Fruit fly (Drosophila melanogaster) whole organism, adult: ENCODE results near the gene CG14742.

Experiments used
- CG11617 ChIP-seq: fragments of 200-800 bp; sonication (Bioruptor generic); optimal IDR thresholded peaks from 2 replicates; lab custom pipeline; 2017; ENCODE audit warnings: mild to moderate bottlenecking, missing biosample characterization, missing genetic modification reagents, missing genetic modification characterization
- CG12768 ChIP-seq: fragments of 200-800 bp; sonication (Bioruptor generic); optimal IDR thresholded peaks from 2 replicates; lab custom pipeline; 2017; ENCODE audit warnings: missing biosample characterization, missing genetic modification characterization, mild to moderate bottlenecking, moderate library complexity, missing genetic modification reagents
- CG14711 ChIP-seq: fragments of 200-800 bp; sonication (Bioruptor generic); optimal IDR thresholded peaks from 2 replicates; lab custom pipeline; 2018; ENCODE audit warnings: missing biosample characterization, mild to moderate bottlenecking, missing genetic modification characterization, moderate library complexity
- CG1620 ChIP-seq: fragments of 200-800 bp; sonication (Bioruptor generic); optimal IDR thresholded peaks from 2 replicates; lab custom pipeline; 2016; ENCODE audit warnings: missing biosample characterization, missing genetic modification characterization
- CG33017 ChIP-seq: fragments of 200-800 bp; sonication (Bioruptor generic); optimal IDR thresholded peaks from 2 replicates; lab custom pipeline; 2018; ENCODE audit warnings: missing biosample characterization, mild to moderate bottlenecking, missing genetic modification characterization, moderate library complexity
- CG5204 ChIP-seq: fragments of 200-800 bp; sonication (Bioruptor generic); optimal IDR thresholded peaks from 2 replicates; lab custom pipeline; 2016; ENCODE audit warnings: missing biosample characterization, missing genetic modification characterization
- CG7045 ChIP-seq: fragments of 200-800 bp; sonication (Bioruptor generic); optimal IDR thresholded peaks from 2 replicates; lab custom pipeline; 2017; ENCODE audit warnings: missing biosample characterization, mild to moderate bottlenecking, missing genetic modification characterization
- Clk ChIP-seq: fragments of 200-800 bp; sonication (Bioruptor generic); optimal IDR thresholded peaks from 2 replicates; lab custom pipeline; 2017; ENCODE audit warnings: missing biosample characterization, missing genetic modification characterization
- Crg-1 ChIP-seq: fragments of 200-800 bp; sonication (Bioruptor generic); optimal IDR thresholded peaks from 2 replicates; lab custom pipeline; 2016; ENCODE audit warnings: missing biosample characterization, missing genetic modification characterization
- Hr96 ChIP-seq: fragments of 200-800 bp; sonication (Bioruptor generic); optimal IDR thresholded peaks from 2 replicates; lab custom pipeline; 2016; ENCODE audit warnings: missing biosample characterization, missing genetic modification characterization
- Mnt ChIP-seq: fragments of 200-800 bp; sonication (Bioruptor generic); optimal IDR thresholded peaks from 2 replicates; lab custom pipeline; 2016; ENCODE audit warnings: missing biosample characterization, mild to moderate bottlenecking, missing genetic modification characterization
- bab1 ChIP-seq: fragments of 200-800 bp; sonication (Bioruptor generic); optimal IDR thresholded peaks from 3 replicates; lab custom pipeline; 2019; ENCODE audit warnings: missing biosample characterization, mild to moderate bottlenecking, missing genetic modification characterization, moderate library complexity
- cic ChIP-seq: fragments of 200-800 bp; sonication (Bioruptor generic); optimal IDR thresholded peaks from 2 replicates; lab custom pipeline; 2017; ENCODE audit warnings: missing biosample characterization, mild to moderate bottlenecking, missing genetic modification characterization, moderate library complexity
- cnc ChIP-seq, 2 experiments: fragments of >200 bp; optimal IDR thresholded peaks; 2 replicates each; lab custom pipeline; 2017
- kay ChIP-seq: fragments of 200-800 bp; sonication (Bioruptor generic); peaks from one replicate; lab custom pipeline; 2016; ENCODE audit warnings: missing biosample characterization, missing genetic modification characterization, borderline replicate concordance
- ovo ChIP-seq: fragments of 200-800 bp; sonication (Bioruptor generic); optimal IDR thresholded peaks from 2 replicates; lab custom pipeline; 2016; ENCODE audit warnings: missing biosample characterization, missing genetic modification characterization
- pad ChIP-seq: fragments of 200-800 bp; sonication (Bioruptor generic); optimal IDR thresholded peaks from 3 replicates; lab custom pipeline; 2017; ENCODE audit warnings: missing biosample characterization, missing genetic modification characterization, mild to moderate bottlenecking, moderate library complexity, missing genetic modification reagents
- tj ChIP-seq: fragments of 200-800 bp; sonication (Bioruptor generic); optimal IDR thresholded peaks from 3 replicates; lab custom pipeline; 2017; ENCODE audit warnings: missing biosample characterization, mild to moderate bottlenecking, missing genetic modification characterization, moderate library complexity
- toe ChIP-seq: fragments of 200-800 bp; sonication (Bioruptor generic); optimal IDR thresholded peaks from 2 replicates; lab custom pipeline; 2016; ENCODE audit warnings: missing biosample characterization, missing genetic modification characterization

CG14742 gene

DNA sequence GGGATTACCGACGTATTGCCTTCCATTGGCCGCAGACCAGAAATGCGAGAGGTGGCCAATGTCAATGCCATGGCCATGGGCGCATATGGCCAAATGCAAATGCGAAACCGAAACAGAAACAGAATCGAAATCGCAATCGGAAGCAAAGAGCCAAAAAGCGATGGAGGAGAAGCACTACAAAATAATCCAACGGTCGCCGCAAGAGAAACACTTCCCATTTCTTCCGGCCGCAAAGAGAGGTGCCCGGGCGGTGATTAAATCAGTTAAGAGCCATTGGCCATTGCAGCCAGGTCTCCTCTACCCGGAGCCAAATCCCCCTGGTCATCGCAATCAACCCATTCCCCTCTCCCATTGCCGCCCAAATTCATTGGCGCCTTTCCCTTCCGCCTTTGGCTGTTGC lies at the start of gene CG14742:
TSS of gene CG14742 (plus strand) at position 301 of the 400 bp plus-strand sequence.
- TF ChIP-seq CG11617 (GFP tag; lab: Kevin White, UChicago), result peak; percentile 20
- no peak for TF ChIP-seq CG12768 (GFP tag; lab: Kevin White, UChicago)

DNA sequence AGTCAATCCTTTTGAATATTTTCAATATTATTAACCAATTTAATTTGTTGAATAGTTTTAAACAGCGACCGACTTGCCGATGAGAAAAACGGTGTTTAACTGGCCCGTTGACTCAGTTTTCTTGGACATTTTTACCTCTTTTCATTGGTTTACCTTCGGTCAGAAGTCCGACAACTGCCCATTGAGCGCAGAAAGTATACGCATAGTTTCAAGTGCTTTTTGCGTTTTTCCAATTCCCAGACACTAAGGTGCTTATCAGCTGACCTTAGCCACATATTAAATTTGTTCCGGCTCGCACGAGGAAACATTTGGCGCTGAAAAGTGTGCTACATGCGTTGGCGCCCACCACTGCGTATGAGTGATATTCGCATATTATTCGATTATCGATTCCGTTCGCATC lies 48.2 kb upstream of the CG14742 start, which contains the start of gene Cpn:
TSS of gene Cpn (minus strand) at position 101 of the 400 bp plus-strand sequence.
- no peak for TF ChIP-seq cnc (optimal IDR thresholded peaks at IDR 0.05; lab: Kevin White, UChicago)
- no peak for TF ChIP-seq tj (GFP tag; lab: Kevin White, UChicago)
- no peak for TF ChIP-seq Crg-1 (GFP tag; lab: Kevin White, UChicago)
- no peak for TF ChIP-seq Hr96 (GFP tag; lab: Kevin White, UChicago)
- TF ChIP-seq CG11617 (GFP tag; lab: Kevin White, UChicago), result no peak
- no peak for TF ChIP-seq pad (GFP tag; lab: Kevin White, UChicago)

DNA sequence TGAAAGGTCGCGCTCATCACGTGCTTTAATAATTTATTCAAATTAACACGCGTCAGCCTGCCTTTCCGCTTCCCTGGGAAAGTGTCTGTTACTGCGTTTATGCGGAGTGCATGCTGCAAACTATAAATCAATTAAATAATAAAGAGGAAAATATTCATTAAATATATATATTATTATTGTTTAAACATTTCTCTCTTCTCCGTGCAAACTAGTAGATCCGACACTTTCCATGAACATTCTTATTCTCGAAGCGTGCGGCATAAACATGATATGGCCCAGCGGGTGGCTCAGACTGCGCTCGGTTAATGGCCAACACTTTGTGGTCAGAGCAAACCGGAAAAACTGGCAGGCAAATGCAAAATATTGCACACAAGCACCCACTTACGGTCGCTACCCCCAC lies 46.0 kb upstream of the CG14742 start:
- TF ChIP-seq pad (GFP tag; lab: Kevin White, UChicago), result no peak
- no peak for TF ChIP-seq Hr96 (GFP tag; lab: Kevin White, UChicago)
- no peak for TF ChIP-seq CG7045 (GFP tag; lab: Kevin White, UChicago)
- no peak for TF ChIP-seq CG33017 (tag; lab: Kevin White, UChicago)
- no peak for TF ChIP-seq bab1 (GFP tag; lab: Kevin White, UChicago)
- TF ChIP-seq CG11617 (GFP tag; lab: Kevin White, UChicago), result no peak
- TF ChIP-seq cic, result no peak
- TF ChIP-seq Crg-1 (GFP tag; lab: Kevin White, UChicago), result no peak
- TF ChIP-seq tj (GFP tag; lab: Kevin White, UChicago), result no peak
- TF ChIP-seq cnc (optimal IDR thresholded peaks at IDR 0.05; lab: Kevin White, UChicago), result no peak
- TF ChIP-seq Mnt (GFP tag; lab: Kevin White, UChicago), result no peak
- no peak for TF ChIP-seq CG12768 (GFP tag; lab: Kevin White, UChicago)
- no peak for TF ChIP-seq CG5204 (GFP tag; lab: Kevin White, UChicago)
- no peak for TF ChIP-seq toe (GFP tag; lab: Kevin White, UChicago)
- TF ChIP-seq ovo (GFP tag; lab: Kevin White, UChicago), result no peak

DNA sequence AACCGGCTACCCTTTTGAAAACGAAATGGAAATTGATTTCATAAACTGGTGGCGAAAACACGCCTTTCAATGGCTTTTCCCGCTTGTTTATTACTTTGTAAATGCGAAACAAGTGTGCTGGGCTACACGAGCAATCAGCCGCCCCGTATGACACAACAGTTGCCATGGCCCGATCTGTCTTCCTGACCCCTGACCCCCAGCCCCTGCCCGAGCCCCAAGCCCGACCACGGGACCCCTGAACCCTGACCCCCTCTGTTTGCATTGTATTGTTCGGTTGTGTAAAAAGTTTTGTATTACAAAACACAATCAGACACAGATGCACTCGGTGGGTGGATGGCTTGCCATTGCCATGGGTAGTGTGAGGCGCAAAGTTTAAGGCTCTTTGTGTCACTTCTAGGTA lies 28.7 kb upstream of the CG14742 start:
- TF ChIP-seq tj (GFP tag; lab: Kevin White, UChicago) (no peak), CG7045 (GFP tag; lab: Kevin White, UChicago) (no peak), pad (GFP tag; lab: Kevin White, UChicago) (no peak), CG14711 (tag; lab: Kevin White, UChicago) (no peak)

DNA sequence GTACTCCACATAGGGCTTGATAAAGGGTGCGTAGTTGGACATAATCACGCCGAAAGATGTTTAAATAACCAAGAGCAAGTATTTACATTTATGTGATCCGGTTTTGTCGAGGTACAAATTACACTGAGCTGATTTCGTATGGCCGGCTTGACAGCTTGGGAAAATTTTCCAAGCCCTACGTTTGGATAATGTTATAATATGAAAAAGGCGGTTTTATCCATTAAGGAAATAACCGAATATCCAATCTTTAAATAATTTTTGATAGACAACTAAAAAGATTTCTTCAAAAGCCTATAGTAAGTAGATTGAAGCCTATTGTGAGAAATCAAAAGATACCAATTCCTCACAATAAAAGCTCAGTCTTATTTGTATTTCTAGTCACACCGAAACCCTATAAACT lies 19.4 kb upstream of the CG14742 start, which contains the start of the genes eIF3d2 and CG43450:
TSS of gene eIF3d2 (minus strand) at position 101 of the 400 bp plus-strand sequence.
TSS of gene CG43450 (plus strand) at position 384 of the 400 bp plus-strand sequence.
- TF ChIP-seq CG12768 (GFP tag; lab: Kevin White, UChicago) (no peak), CG5204 (GFP tag; lab: Kevin White, UChicago) (no peak), Hr96 (GFP tag; lab: Kevin White, UChicago) (no peak), cnc (optimal IDR thresholded peaks at IDR 0.05; lab: Kevin White, UChicago) (no peak), kay (GFP tag; lab: Kevin White, UChicago) (no peak), Clk (no peak), pad (GFP tag; lab: Kevin White, UChicago) (no peak), Mnt (GFP tag; lab: Kevin White, UChicago) (no peak), cic (no peak), tj (GFP tag; lab: Kevin White, UChicago) (no peak)

DNA sequence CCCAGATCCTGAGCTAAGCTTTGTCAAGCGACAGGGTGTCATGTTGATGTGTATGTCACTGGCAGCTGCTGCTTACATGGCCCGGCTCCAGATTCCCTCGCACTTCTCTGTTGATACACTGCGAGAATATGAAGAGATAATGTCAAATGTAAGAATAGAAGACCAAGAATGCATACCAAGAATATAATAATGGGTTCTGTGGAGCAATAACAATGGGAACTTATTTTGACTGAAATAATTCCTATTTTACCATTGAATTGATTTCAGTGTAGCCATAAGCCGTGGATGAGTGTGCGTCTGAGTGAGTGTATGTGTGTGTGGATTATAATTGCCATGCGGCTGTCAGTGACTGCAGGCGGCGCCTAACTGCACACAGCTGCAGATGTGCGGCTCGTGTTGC lies 18.2 kb upstream of the CG14742 start:
- TF ChIP-seq Mnt (GFP tag; lab: Kevin White, UChicago), result no peak
- TF ChIP-seq kay (GFP tag; lab: Kevin White, UChicago), result no peak
- TF ChIP-seq cic, result no peak
- TF ChIP-seq CG7045 (GFP tag; lab: Kevin White, UChicago), result no peak
- no peak for TF ChIP-seq ovo (GFP tag; lab: Kevin White, UChicago)
- TF ChIP-seq CG33017 (tag; lab: Kevin White, UChicago), result no peak
- TF ChIP-seq bab1 (GFP tag; lab: Kevin White, UChicago), result no peak
- no peak for TF ChIP-seq Hr96 (GFP tag; lab: Kevin White, UChicago)
- TF ChIP-seq CG12768 (GFP tag; lab: Kevin White, UChicago), result no peak
- no peak for TF ChIP-seq toe (GFP tag; lab: Kevin White, UChicago)
- TF ChIP-seq Clk, result no peak
- no peak for TF ChIP-seq CG1620

DNA sequence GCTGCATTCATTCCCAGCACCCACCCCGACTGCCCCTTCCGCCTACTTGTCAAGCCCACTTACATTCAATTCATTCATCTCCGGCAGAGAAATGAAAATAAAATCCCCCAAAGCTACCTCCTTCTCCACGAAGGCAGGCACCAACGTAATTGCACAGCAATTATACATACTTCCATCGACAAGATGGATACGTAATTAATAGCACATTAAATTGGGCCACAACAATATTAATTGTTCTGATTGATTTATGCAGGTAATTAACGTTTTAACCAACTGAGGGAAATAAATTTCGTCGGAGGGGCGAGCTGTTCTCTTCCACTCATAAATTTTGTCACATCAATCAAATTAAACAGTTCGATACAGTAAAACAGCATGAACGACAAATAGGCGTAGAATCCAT lies 16.7 kb upstream of the CG14742 start, which contains the start of gene Adk1:
TSS of gene Adk1 (plus strand) at position 301 of the 400 bp plus-strand sequence.
- no peak for TF ChIP-seq toe (GFP tag; lab: Kevin White, UChicago)
- no peak for TF ChIP-seq Clk
- TF ChIP-seq CG1620, result no peak
- TF ChIP-seq Hr96 (GFP tag; lab: Kevin White, UChicago), result no peak
- TF ChIP-seq CG7045 (GFP tag; lab: Kevin White, UChicago), result no peak
- no peak for TF ChIP-seq cnc (optimal IDR thresholded peaks at IDR 0.05; lab: Kevin White, UChicago)
- TF ChIP-seq CG5204 (GFP tag; lab: Kevin White, UChicago), result no peak
- TF ChIP-seq ovo (GFP tag; lab: Kevin White, UChicago), result no peak
